Fruit fly (Drosophila melanogaster) whole organism, embryonic: ENCODE results near the gene mus101.

Source experiments
- Bgb ChIP-seq: fragments of 200-800 bp; sonication (Bioruptor generic); IDR thresholded peaks from 2 replicates; pipeline ENCODE4 v1.3.6; 2022; ENCODE audit warnings: missing biosample characterization, missing genetic modification characterization; ENCODE audit not compliant: partially characterized antibody
- C15 ChIP-seq: fragments of 200-800 bp; sonication (Bioruptor generic); IDR thresholded peaks from 3 replicates; pipeline ENCODE4 v1.3.6; 2022; ENCODE audit warnings: missing biosample characterization, missing genetic modification characterization
- CG10267 ChIP-seq: fragments of 200-800 bp; sonication (Bioruptor generic); optimal IDR thresholded peaks from 2 replicates; lab custom pipeline; 2018; ENCODE audit warnings: missing biosample characterization, mild to moderate bottlenecking, missing genetic modification characterization, moderate library complexity
- CG11696 ChIP-seq: fragments of 200-800 bp; sonication (Bioruptor generic); IDR thresholded peaks from 2 replicates; pipeline ENCODE4 v1.3.6; 2022; ENCODE audit warnings: missing biosample characterization, missing genetic modification characterization
- CG11723 ChIP-seq: fragments of 200-800 bp; sonication (Bioruptor generic); optimal IDR thresholded peaks from 2 replicates; lab custom pipeline; 2017; ENCODE audit warnings: missing biosample characterization, mild to moderate bottlenecking, missing genetic modification characterization
- CG13123 ChIP-seq: fragments of 200-800 bp; sonication (Bioruptor generic); optimal IDR thresholded peaks from 2 replicates; lab custom pipeline; 2016; ENCODE audit warnings: missing biosample characterization, missing genetic modification characterization
- CG13287 ChIP-seq: fragments of 200-800 bp; sonication (Bioruptor generic); IDR thresholded peaks from 2 replicates; pipeline ENCODE4 v1.3.6; 2022; ENCODE audit warnings: missing biosample characterization, missing genetic modification characterization; ENCODE audit not compliant: partially characterized antibody
- CG13296 ChIP-seq: fragments of 200-800 bp; sonication (Bioruptor generic); optimal IDR thresholded peaks from 3 replicates; lab custom pipeline; 2018; ENCODE audit warnings: missing biosample characterization, mild to moderate bottlenecking, missing genetic modification characterization
- CG13424 ChIP-seq: fragments of 200-800 bp; sonication (Bioruptor generic); optimal IDR thresholded peaks from 2 replicates; lab custom pipeline; 2019; ENCODE audit warnings: missing biosample characterization, mild to moderate bottlenecking, missing genetic modification characterization, moderate library complexity
- CG14965 ChIP-seq: fragments of 200-800 bp; sonication (Bioruptor generic); optimal IDR thresholded peaks from 2 replicates; lab custom pipeline; 2016; ENCODE audit warnings: missing biosample characterization, missing genetic modification characterization, borderline replicate concordance
- CG1603 ChIP-seq: fragments of 200-800 bp; sonication (Bioruptor generic); optimal IDR thresholded peaks from 2 replicates; lab custom pipeline; 2019; ENCODE audit warnings: missing biosample characterization, mild to moderate bottlenecking, missing genetic modification characterization, moderate library complexity
- CG16813 ChIP-seq: fragments of 200-800 bp; sonication (Bioruptor generic); IDR thresholded peaks from 3 replicates; pipeline ENCODE4 v1.3.6; 2022; ENCODE audit warnings: missing biosample characterization, missing genetic modification characterization; ENCODE audit not compliant: partially characterized antibody
- CG16863 ChIP-seq: fragments of 200-800 bp; sonication (Bioruptor generic); optimal IDR thresholded peaks from 3 replicates; lab custom pipeline; 2016; ENCODE audit warnings: missing biosample characterization, missing genetic modification characterization
- CG17829 ChIP-seq: fragments of 200-800 bp; optimal IDR thresholded peaks from 2 replicates; lab custom pipeline; 2019; ENCODE audit warnings: missing biosample characterization, mild to moderate bottlenecking, missing genetic modification characterization, moderate library complexity
- CG17912 ChIP-seq: fragments of 200-800 bp; sonication (Bioruptor generic); optimal IDR thresholded peaks from 2 replicates; lab custom pipeline; 2018; ENCODE audit warnings: missing biosample characterization, mild to moderate bottlenecking, missing genetic modification characterization
- CG2120 ChIP-seq: fragments of 200-800 bp; sonication (Bioruptor generic); optimal IDR thresholded peaks from 3 replicates; lab custom pipeline; 2016; ENCODE audit warnings: missing biosample characterization, missing genetic modification characterization
- CG30403 ChIP-seq: fragments of 200-800 bp; sonication (Bioruptor generic); optimal IDR thresholded peaks from 3 replicates; lab custom pipeline; 2016; ENCODE audit warnings: missing biosample characterization, missing genetic modification characterization
- CG3847 ChIP-seq: fragments of 200-800 bp; sonication (Bioruptor generic); IDR thresholded peaks from 2 replicates; pipeline ENCODE4 v1.3.6; 2022; ENCODE audit warnings: missing biosample characterization, missing genetic modification characterization
- CG42726 ChIP-seq: fragments of 200-800 bp; sonication (Bioruptor generic); IDR thresholded peaks from 2 replicates; pipeline ENCODE4 v1.3.6; 2022; ENCODE audit warnings: missing biosample characterization, missing genetic modification characterization; ENCODE audit not compliant: partially characterized antibody
- CG4404 ChIP-seq: fragments of 200-800 bp; sonication (Bioruptor generic); IDR thresholded peaks from 2 replicates; pipeline ENCODE4 v1.3.6; 2022; ENCODE audit warnings: missing biosample characterization, missing genetic modification characterization
- CG4617 ChIP-seq: fragments of 200-800 bp; sonication (Bioruptor generic); optimal IDR thresholded peaks from 3 replicates; lab custom pipeline; 2016; ENCODE audit warnings: missing biosample characterization, missing genetic modification characterization, borderline replicate concordance
- CG6254 ChIP-seq: fragments of 200-800 bp; sonication (Bioruptor generic); optimal IDR thresholded peaks from 3 replicates; lab custom pipeline; 2017; ENCODE audit warnings: mild to moderate bottlenecking, missing biosample characterization, missing genetic modification reagents, missing genetic modification characterization
- CG6689 ChIP-seq: fragments of 200-800 bp; sonication (Bioruptor generic); IDR thresholded peaks from 2 replicates; pipeline ENCODE4 v1.3.6; 2022; ENCODE audit warnings: missing biosample characterization, missing genetic modification characterization
- CG7928 ChIP-seq: fragments of 200-800 bp; sonication (Bioruptor generic); optimal IDR thresholded peaks from 2 replicates; lab custom pipeline; 2017; ENCODE audit warnings: missing biosample characterization, mild to moderate bottlenecking, missing genetic modification characterization
- CG8089 ChIP-seq: fragments of 200-800 bp; sonication (Bioruptor generic); optimal IDR thresholded peaks from 3 replicates; lab custom pipeline; 2016; ENCODE audit warnings: missing biosample characterization, missing genetic modification characterization
- CG9797 ChIP-seq: fragments of 200-800 bp; sonication (Bioruptor generic); optimal IDR thresholded peaks from 3 replicates; lab custom pipeline; 2018; ENCODE audit warnings: missing biosample characterization, mild to moderate bottlenecking, missing genetic modification characterization
- CTCF ChIP-seq: fragments of 200-800 bp; sonication (Bioruptor generic); optimal IDR thresholded peaks from 2 replicates; lab custom pipeline; 2017; ENCODE audit warnings: missing biosample characterization, mild to moderate bottlenecking, missing genetic modification characterization, moderate library complexity
- Dip2 ChIP-seq: fragments of 200-800 bp; sonication (Bioruptor generic); IDR thresholded peaks from 2 replicates; pipeline ENCODE4 v1.3.6; 2022; ENCODE audit warnings: missing biosample characterization, missing genetic modification characterization
- HmgD ChIP-seq: fragments of 200-800 bp; sonication (Bioruptor generic); optimal IDR thresholded peaks from 3 replicates; lab custom pipeline; 2016; ENCODE audit warnings: missing biosample characterization, missing genetic modification characterization
- Jarid2 ChIP-seq: fragments of 200-800 bp; sonication (Bioruptor generic); optimal IDR thresholded peaks from 3 replicates; lab custom pipeline; 2017; ENCODE audit warnings: mild to moderate bottlenecking, missing biosample characterization, missing genetic modification reagents, missing genetic modification characterization
- Lpt ChIP-seq: fragments of >200 bp; optimal IDR thresholded peaks from 2 replicates; lab custom pipeline; 2018; ENCODE audit warnings: missing biosample characterization, missing genetic modification characterization
- Med ChIP-seq: fragments of 200-800 bp; sonication (Bioruptor generic); peaks from one replicate; lab custom pipeline; 2016; ENCODE audit warnings: missing biosample characterization, missing genetic modification characterization, mild to moderate bottlenecking, inconsistent platforms, moderate library complexity
- Neu2 ChIP-seq: fragments of 200-800 bp; sonication (Bioruptor generic); optimal IDR thresholded peaks from 3 replicates; lab custom pipeline; 2016; ENCODE audit warnings: missing biosample characterization, missing genetic modification characterization, borderline replicate concordance
- Scr ChIP-seq: fragments of 200-800 bp; sonication (Bioruptor generic); IDR thresholded peaks from 2 replicates; pipeline ENCODE4 v1.3.6; 2022; ENCODE audit warnings: missing biosample characterization, missing genetic modification characterization; ENCODE audit not compliant: partially characterized antibody
- chn ChIP-seq: fragments of 200-800 bp; sonication (Bioruptor generic); optimal IDR thresholded peaks from 2 replicates; lab custom pipeline; 2016; ENCODE audit warnings: missing biosample characterization, missing genetic modification characterization
- crol ChIP-seq: fragments of 200-800 bp; sonication (Bioruptor generic); IDR thresholded peaks from 2 replicates; pipeline ENCODE4 v1.3.6; 2022; ENCODE audit warnings: missing biosample characterization, missing genetic modification characterization
- dysf ChIP-seq: fragments of 200-800 bp; sonication (Bioruptor generic); IDR thresholded peaks from 3 replicates; pipeline ENCODE4 v1.3.6; 2022; ENCODE audit warnings: missing biosample characterization, missing genetic modification characterization
- grn ChIP-seq: fragments of 200-800 bp; sonication (Bioruptor generic); optimal IDR thresholded peaks from 3 replicates; lab custom pipeline; 2017; ENCODE audit warnings: missing biosample characterization, missing genetic modification characterization
- ham ChIP-seq: fragments of 200-800 bp; sonication (Bioruptor generic); IDR thresholded peaks from 2 replicates; pipeline ENCODE4 v1.3.6; 2022; ENCODE audit warnings: missing biosample characterization, missing genetic modification characterization
- her ChIP-seq: fragments of 200-800 bp; sonication (Bioruptor generic); optimal IDR thresholded peaks from 2 replicates; lab custom pipeline; 2016; ENCODE audit warnings: missing biosample characterization, missing genetic modification characterization
- hth ChIP-seq: fragments of >200 bp; optimal IDR thresholded peaks from 2 replicates; lab custom pipeline; 2017; ENCODE audit warnings: inconsistent platforms
- p53 ChIP-seq: fragments of 200-800 bp; sonication (Bioruptor generic); optimal IDR thresholded peaks from 2 replicates; lab custom pipeline; 2016; ENCODE audit warnings: missing biosample characterization, missing genetic modification characterization
- scrt ChIP-seq: fragments of 200-800 bp; sonication (Bioruptor generic); optimal IDR thresholded peaks from 2 replicates; lab custom pipeline; 2018; ENCODE audit warnings: missing biosample characterization, mild to moderate bottlenecking, missing genetic modification characterization, moderate library complexity
- slbo ChIP-seq: fragments of 200-800 bp; sonication (Bioruptor generic); IDR thresholded peaks from 2 replicates; pipeline ENCODE4 v1.3.6; 2022; ENCODE audit warnings: missing biosample characterization, missing genetic modification characterization
- sqz ChIP-seq: fragments of 200-800 bp; sonication (Bioruptor generic); optimal IDR thresholded peaks from 3 replicates; lab custom pipeline; 2018; ENCODE audit warnings: missing biosample characterization, mild to moderate bottlenecking, missing genetic modification characterization
- stwl ChIP-seq: fragments of 200-800 bp; sonication (Bioruptor generic); optimal IDR thresholded peaks from 3 replicates; lab custom pipeline; 2018; ENCODE audit warnings: missing biosample characterization, mild to moderate bottlenecking, missing genetic modification characterization, moderate library complexity
- sug ChIP-seq: fragments of 200-800 bp; optimal IDR thresholded peaks from 2 replicates; lab custom pipeline; 2019; ENCODE audit warnings: missing biosample characterization, mild to moderate bottlenecking, missing genetic modification characterization, moderate library complexity
- tna ChIP-seq: fragments of 200-800 bp; sonication (Bioruptor generic); IDR thresholded peaks from 2 replicates; pipeline ENCODE4 v1.3.6; 2022; ENCODE audit warnings: missing biosample characterization, missing genetic modification characterization; ENCODE audit not compliant: partially characterized antibody
- vfl ChIP-seq: fragments of 200-800 bp; sonication (Bioruptor generic); optimal IDR thresholded peaks from 2 replicates; lab custom pipeline; 2016; ENCODE audit warnings: missing biosample characterization, missing genetic modification characterization
- wor ChIP-seq: fragments of 200-800 bp; sonication (Bioruptor generic); IDR thresholded peaks from 2 replicates; pipeline ENCODE4 v1.3.6; 2022; ENCODE audit warnings: missing biosample characterization, missing genetic modification characterization
- z ChIP-seq: fragments of 200-800 bp; sonication (Bioruptor generic); IDR thresholded peaks from 3 replicates; pipeline ENCODE4 v1.3.6; 2022; ENCODE audit warnings: missing biosample characterization, missing genetic modification characterization

Gene mus101

dm6 chrX:13721934-13722333 lies at the start of gene mus101, which contains the start of gene Mrgn1 (continued):
- TF ChIP-seq chn (GFP tag; lab: Kevin White, UChicago), result no peak
- TF ChIP-seq CG17829, result peak; percentile 41
- peak; percentile 90 for TF ChIP-seq CG13287
- peak; percentile 52 for TF ChIP-seq CG10267 (tag; lab: Kevin White, UChicago)
- no peak for TF ChIP-seq ham (GFP tag; lab: Robert Waterston, UW)
- TF ChIP-seq Scr (GFP tag; lab: Robert Waterston, UW), result peak; percentile 85
- peak; percentile 27 for TF ChIP-seq CTCF (GFP tag; lab: Kevin White, UChicago)
- TF ChIP-seq CG16863, result no peak

- no peak for TF ChIP-seq C15 (GFP tag; lab: Robert Waterston, UW)
- no peak for TF ChIP-seq CG4617 (GFP tag; lab: Kevin White, UChicago)
- TF ChIP-seq CG13424 (tag; lab: Kevin White, UChicago), result no peak
- no peak for TF ChIP-seq Neu2 (GFP tag; lab: Kevin White, UChicago)
- TF ChIP-seq CG17912 (GFP tag; lab: Kevin White, UChicago), result no peak
- TF ChIP-seq vfl (GFP tag; lab: Kevin White, UChicago), result no peak
- no peak for TF ChIP-seq CG6689 (GFP tag; lab: Robert Waterston, UW)
- no peak for TF ChIP-seq CG42726
- TF ChIP-seq CG2120 (GFP tag; lab: Kevin White, UChicago), result peak; percentile 85
- TF ChIP-seq z, result no peak
- no peak for TF ChIP-seq CG11723
- no peak for TF ChIP-seq Dip2 (GFP tag; lab: Robert Waterston, UW)
- TF ChIP-seq CG4404, result no peak
- TF ChIP-seq HmgD (GFP tag; lab: Kevin White, UChicago), result no peak
- no peak for TF ChIP-seq CG6254 (GFP tag; lab: Kevin White, UChicago)
- peak; percentile 41 for TF ChIP-seq CG30403 (GFP tag; lab: Kevin White, UChicago)
- TF ChIP-seq dysf, result no peak
- no peak for TF ChIP-seq p53 (GFP tag; lab: Kevin White, UChicago)
- no peak for TF ChIP-seq CG7928 (GFP tag; lab: Kevin White, UChicago)
- no peak for TF ChIP-seq tna (GFP tag; lab: Robert Waterston, UW)
- peak; percentile 4 for TF ChIP-seq CG13296 (GFP tag; lab: Kevin White, UChicago)
- TF ChIP-seq CG16813, result no peak
- no peak for TF ChIP-seq Lpt (GFP tag; lab: Kevin White, UChicago)
- no peak for TF ChIP-seq sug (tag; lab: Kevin White, UChicago)
- TF ChIP-seq hth, result no peak
- no peak for TF ChIP-seq CG14965 (GFP tag; lab: Kevin White, UChicago)
- no peak for TF ChIP-seq grn (GFP tag; lab: Kevin White, UChicago)
- TF ChIP-seq CG1603 (tag; lab: Kevin White, UChicago), result no peak
- TF ChIP-seq CG13123 (GFP tag; lab: Kevin White, UChicago), result no peak
- TF ChIP-seq Jarid2 (GFP tag; lab: Kevin White, UChicago), result no peak
- no peak for TF ChIP-seq her (GFP tag; lab: Kevin White, UChicago)
- TF ChIP-seq Bgb (GFP tag; lab: Robert Waterston, UW), result no peak
- TF ChIP-seq sqz (GFP tag; lab: Kevin White, UChicago), result no peak
- no peak for TF ChIP-seq CG9797 (GFP tag; lab: Kevin White, UChicago)
- TF ChIP-seq scrt (GFP tag; lab: Kevin White, UChicago), result peak; percentile 38
- TF ChIP-seq stwl (tag; lab: Kevin White, UChicago), result no peak
- TF ChIP-seq CG11696 (GFP tag; lab: Robert Waterston, UW), result no peak
- no peak for TF ChIP-seq crol (GFP tag; lab: Robert Waterston, UW)
- 0 out of 2 replicates have a peak, but pooled peaks have one; percentile 13 for TF ChIP-seq CG3847 (GFP tag; lab: Robert Waterston, UW)
- no peak for TF ChIP-seq slbo (GFP tag; lab: Robert Waterston, UW)
- TF ChIP-seq Med (GFP tag; lab: Kevin White, UChicago), result peak; percentile 49
- TF ChIP-seq wor (GFP tag; lab: Robert Waterston, UW), result no peak
- no peak for TF ChIP-seq CG8089
Observed at dm6 chrX:13676458-13676944, 45.5 kb upstream of the mus101 start, which contains the start of gene CG11162. Gene CG11162 (plus strand): TSS chrX:13676894.
